Worm (Caenorhabditis elegans) whole organism, early embryonic: Measurements from ENCODE around the gene Y116A8C.470.
A peak's percentile ranks its signal among the peaks of the same experiment; 100 is the strongest.
"Not testable (repeated sequence)": the region's sequence is repeated elsewhere in the genome, so short reads cannot be mapped to it uniquely, and the experiment has no call there.

Experiments used
- B0310.2 ChIP-seq: sonication (generic microtip); optimal IDR thresholded peaks from 2 replicates; lab custom pipeline; 2016; ENCODE audit warnings: mild to moderate bottlenecking, missing genetic modification characterization, missing compliant biosample characterization
- F13C5.2 ChIP-seq: sonication (generic microtip); optimal IDR thresholded peaks from 2 replicates; lab custom pipeline; 2017; ENCODE audit warnings: mild to moderate bottlenecking, missing genetic modification characterization, inconsistent platforms, missing compliant biosample characterization
- aly-1 ChIP-seq: sonication (generic microtip); optimal IDR thresholded peaks from 2 replicates; lab custom pipeline; 2016; ENCODE audit warnings: missing genetic modification characterization, missing compliant biosample characterization
- ama-1 ChIP-seq: fragments of 150-350 bp; optimal IDR thresholded peaks from 2 replicates; lab custom pipeline; 2014
- ceh-13 ChIP-seq: fragments of 200-800 bp; sonication (Bioruptor generic); optimal IDR thresholded peaks from 2 replicates; lab custom pipeline; 2018; ENCODE audit warnings: mild to moderate bottlenecking, missing genetic modification characterization, missing compliant biosample characterization
- ceh-36 ChIP-seq: sonication (generic microtip); optimal IDR thresholded peaks from 2 replicates; lab custom pipeline; 2016; ENCODE audit warnings: missing genetic modification characterization, inconsistent platforms, missing compliant biosample characterization
- ets-7 ChIP-seq: sonication (generic microtip); optimal IDR thresholded peaks from 2 replicates; lab custom pipeline; 2016; ENCODE audit warnings: missing genotype, missing genetic modification characterization, missing compliant biosample characterization
- flt-1 ChIP-seq: fragments of 200-800 bp; sonication (Bioruptor generic); IDR thresholded peaks from 2 replicates; pipeline ENCODE4 v1.3.6; 2022; ENCODE audit warnings: missing genetic modification characterization, missing compliant biosample characterization
- hmbx-1 ChIP-seq: sonication (generic microtip); optimal IDR thresholded peaks from 2 replicates; lab custom pipeline; 2016; ENCODE audit warnings: mild to moderate bottlenecking, missing genetic modification characterization, missing compliant biosample characterization
- hmg-4 ChIP-seq: fragments of 200-800 bp; sonication (Bioruptor generic); optimal IDR thresholded peaks from 2 replicates; lab custom pipeline; 2018; ENCODE audit warnings: mild to moderate bottlenecking, missing genetic modification characterization, missing compliant biosample characterization
- hnd-1 ChIP-seq: sonication (generic microtip); optimal IDR thresholded peaks from 2 replicates; lab custom pipeline; 2016; ENCODE audit warnings: missing genetic modification characterization, missing compliant biosample characterization
- pes-1 ChIP-seq: fragments of 200-800 bp; sonication (Bioruptor generic); IDR thresholded peaks from 2 replicates; pipeline ENCODE4 v1.3.6; 2022; ENCODE audit warnings: missing genetic modification reagents, missing genetic modification characterization, missing compliant biosample characterization
- scrt-1 ChIP-seq: fragments of 200-800 bp; sonication (Bioruptor generic); IDR thresholded peaks from 2 replicates; pipeline ENCODE4 v1.3.6; 2022; ENCODE audit warnings: missing genetic modification characterization, missing compliant biosample characterization
- sea-1 ChIP-seq: fragments of 200-800 bp; sonication (Bioruptor generic); conservative IDR thresholded peaks from 2 replicates; pipeline ENCODE4 v1.3.6; 2022; ENCODE audit warnings: missing genetic modification characterization, missing compliant biosample characterization
- tbx-11 ChIP-seq: fragments of 200-800 bp; sonication (Bioruptor generic); IDR thresholded peaks from 2 replicates; pipeline ENCODE4 v1.3.6; 2022; ENCODE audit warnings: missing genetic modification characterization, missing compliant biosample characterization
- tbx-37 ChIP-seq: fragments of 200-800 bp; sonication (Bioruptor generic); conservative IDR thresholded peaks from 2 replicates; pipeline ENCODE4 v1.3.6; 2022; ENCODE audit warnings: missing genetic modification reagents, missing genetic modification characterization, missing compliant biosample characterization
- tra-4 ChIP-seq: sonication (generic microtip); optimal IDR thresholded peaks from 2 replicates; lab custom pipeline; 2017; ENCODE audit warnings: missing genetic modification characterization, missing compliant biosample characterization

The Y116A8C.470 gene

ce11 chrIV:16915751-16916150 lies 3.4 kb downstream of the Y116A8C.470 start, which contains the start of gene Y116A8C.3:
Gene Y116A8C.3 (plus strand): TSS chrIV:16916051.
- TF ChIP-seq ceh-36 (tag; lab: Kevin White, UChicago) (no peak), tbx-37 (no peak), tra-4 (tag; lab: Kevin White, UChicago) (no peak), aly-1 (tag; lab: Kevin White, UChicago) (no peak), ceh-13 (GFP tag; lab: Kevin White, UChicago) (no peak), ets-7 (no peak), F13C5.2 (tag; lab: Kevin White, UChicago) (no peak), hnd-1 (tag; lab: Kevin White, UChicago) (no peak)

DNA sequence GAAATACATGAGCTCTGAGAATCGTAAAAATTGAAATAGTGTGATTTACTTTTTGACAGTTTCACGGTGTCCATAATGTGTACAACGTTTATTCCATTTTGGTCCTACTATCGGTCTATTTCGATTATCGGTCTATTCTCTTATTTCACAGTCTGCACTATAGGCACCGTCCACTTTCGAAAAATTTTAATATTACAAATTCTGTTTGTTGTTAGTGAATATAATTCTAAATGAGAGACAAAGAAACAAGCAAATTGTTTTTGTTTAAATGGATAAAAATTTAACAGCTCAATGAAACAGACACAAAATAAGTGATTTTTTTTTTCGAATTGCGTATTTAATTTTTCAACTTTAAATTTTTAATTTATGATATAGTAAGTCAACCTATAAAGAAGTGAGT lies 20.9 kb downstream of the Y116A8C.470 start:
- TF ChIP-seq scrt-1 (GFP tag; lab: Robert Waterston, UW) (no peak), ama-1 (lab: Kevin White, UChicago) (no peak), ceh-36 (tag; lab: Kevin White, UChicago) (no peak), ets-7 (no peak), sea-1 (GFP tag; lab: Robert Waterston, UW) (no peak), tbx-37 (no peak), B0310.2 (tag; lab: Kevin White, UChicago) (no peak)

DNA sequence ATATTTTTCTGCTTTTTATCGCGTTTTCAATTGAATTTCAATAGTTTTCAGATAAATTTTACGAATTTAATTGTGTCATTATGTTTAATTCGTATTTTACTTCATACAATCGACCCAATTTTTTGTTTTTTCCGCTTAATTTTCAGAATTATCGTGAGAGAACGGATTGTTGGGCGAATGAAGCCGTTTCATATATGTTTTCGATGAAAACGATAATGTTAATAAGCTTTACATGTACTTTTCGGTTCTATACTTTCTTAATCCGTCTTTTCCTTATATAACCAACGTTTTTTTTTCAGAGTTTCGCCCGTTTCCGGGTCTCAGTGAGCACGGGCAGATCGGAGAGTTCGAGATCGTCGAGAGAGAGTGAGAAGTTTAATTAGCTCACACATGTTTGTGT lies 23.8 kb downstream of the Y116A8C.470 start, which contains the start of gene T06A10.2:
Gene T06A10.2, plus strand, starts transcription at position 301 of the 400 bp plus-strand sequence.
- TF ChIP-seq tbx-37; B0310.2 (tag; lab: Kevin White, UChicago); scrt-1 (GFP tag; lab: Robert Waterston, UW): not testable (repeated sequence)

DNA sequence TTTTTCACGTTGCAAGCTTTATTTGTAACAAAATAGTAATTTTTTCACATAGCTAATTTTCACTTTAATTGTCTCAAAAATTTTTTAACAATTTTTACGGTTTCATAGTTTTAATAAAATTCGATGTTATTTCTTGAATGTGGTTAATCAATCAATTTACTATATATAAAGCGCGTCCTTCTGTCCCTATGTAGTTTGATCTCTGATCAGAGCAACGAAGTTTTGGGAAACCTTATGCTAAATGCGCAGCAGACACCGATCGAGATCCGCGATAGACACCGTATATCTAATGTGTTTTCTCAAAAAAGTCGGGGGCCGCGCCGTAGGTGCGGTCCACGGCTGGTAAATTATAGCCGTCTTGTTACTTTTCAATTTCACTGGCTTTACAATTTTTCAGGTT lies 30.5 kb downstream of the Y116A8C.470 start:
- TF ChIP-seq hmg-4 (GFP tag; lab: Kevin White, UChicago) (no peak), aly-1 (tag; lab: Kevin White, UChicago) (no peak), sea-1 (GFP tag; lab: Robert Waterston, UW) (no peak), tra-4 (tag; lab: Kevin White, UChicago) (no peak), F13C5.2 (tag; lab: Kevin White, UChicago) (no peak), scrt-1 (GFP tag; lab: Robert Waterston, UW) (no peak), tbx-11 (no peak), hmbx-1 (tag; lab: Kevin White, UChicago) (no peak), ceh-36 (tag; lab: Kevin White, UChicago) (no peak), flt-1 (no peak), ets-7 (no peak), pes-1 (GFP tag; lab: Robert Waterston, UW) (no peak), hnd-1 (tag; lab: Kevin White, UChicago) (no peak), B0310.2 (tag; lab: Kevin White, UChicago) (no peak), tbx-37 (no peak), ama-1 (lab: Kevin White, UChicago) (no peak)

- peak; percentile 53; the same call in 1 of the 2 replicates for TF ChIP-seq pes-1 (GFP tag; lab: Robert Waterston, UW)
- TF ChIP-seq flt-1: peak; percentile 47; the same call in 1 of the 2 replicates
These were observed 36.7 kb downstream of the Y116A8C.470 start for ce11 chrIV:16882414-16882813.
